Worm (Caenorhabditis elegans): ENCODE measurements around the gene cux-7.

ce11 chrIII:7553693-7554226 lies 33.1 kb upstream of the cux-7 start:
- no peak for TF ChIP-seq mdl-1 (tag; optimal IDR thresholded peaks at IDR 0.05)
- TF ChIP-seq elt-1 (tag; optimal IDR thresholded peaks at IDR 0.05), result no peak
- TF ChIP-seq lin-13 (GFP tag; optimal IDR thresholded peaks at IDR 0.05), result no peak
- no peak for TF ChIP-seq ceh-82 (tag; optimal IDR thresholded peaks at IDR 0.05)
- no peak for TF ChIP-seq unc-39 (tag; optimal IDR thresholded peaks at IDR 0.05)
- no peak for TF ChIP-seq nhr-25 (tag; optimal IDR thresholded peaks at IDR 0.05)
- no peak for TF ChIP-seq lin-39 (tag; optimal IDR thresholded peaks at IDR 0.05)

Data from whole organism, L2 larva.